Worm (Caenorhabditis elegans) whole organism, L3 larva: Measurements from ENCODE around the gene T26C11.8.

Source experiments
- ama-1 ChIP-seq: fragments of 150-350 bp; optimal IDR thresholded peaks from 2 replicates; lab custom pipeline; 2018
- egl-27 ChIP-seq: sonication (generic microtip); optimal IDR thresholded peaks from 4 replicates; lab custom pipeline; 2017; ENCODE audit warnings: missing biosample characterization, missing genetic modification reagents, missing genetic modification characterization
- elt-2 ChIP-seq: sonication (generic microtip); optimal IDR thresholded peaks from 2 replicates; lab custom pipeline; 2016; ENCODE audit warnings: missing genetic modification reagents, mild to moderate bottlenecking, missing genetic modification characterization, missing compliant biosample characterization
- elt-3 ChIP-seq, 3 experiments: fragments of 150-350 bp in 1 of 3; sonication (generic microtip) in 2 of 3; optimal IDR thresholded peaks; 2 replicates in 2 of 3; 4 replicates in 1 of 3; lab custom pipeline; 2014 to 2017; ENCODE audit warnings: missing biosample characterization in 3 of 3, missing genetic modification characterization in 3 of 3
- skn-1 ChIP-seq: fragments of 150-350 bp; optimal IDR thresholded peaks from 2 replicates; lab custom pipeline; 2014; ENCODE audit warnings: missing biosample characterization, missing genetic modification characterization

DNA sequence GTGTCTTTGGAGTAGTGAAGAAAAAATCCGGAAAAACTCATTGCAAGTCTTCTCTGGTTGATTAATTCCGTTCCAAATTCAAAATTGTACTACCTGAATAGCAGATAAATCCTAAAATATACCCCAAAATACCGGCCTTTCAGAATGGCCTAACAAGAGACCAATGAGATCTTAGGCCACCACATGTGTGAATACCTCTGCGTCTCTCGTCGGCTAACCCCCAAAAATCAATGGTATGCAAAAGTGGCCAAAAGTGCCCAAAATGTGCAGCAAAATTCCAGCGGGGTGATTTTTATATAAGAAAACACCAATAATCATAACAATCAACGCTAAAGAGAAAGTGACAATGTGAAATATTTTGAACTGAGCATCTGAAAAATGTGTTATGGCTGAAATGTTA, 6.9 kb upstream of the T26C11.8 start, which contains the start of gene T26C11.9:
- no peak for TF ChIP-seq skn-1 (tag; lab: Kevin White, UChicago)
- TF ChIP-seq egl-27 (tag; lab: Kevin White, UChicago) = no peak
- no peak for TF ChIP-seq ama-1
- no peak for TF ChIP-seq elt-3 (tag; optimal IDR thresholded peaks at IDR 0.05; lab: Kevin White, UChicago)
- no peak for TF ChIP-seq elt-2 (tag; lab: Kevin White, UChicago)
